Fruit fly (Drosophila melanogaster) whole organism, embryonic: ENCODE results near the gene CG4456.
A peak's percentile ranks its signal among the peaks of the same experiment; 100 is the strongest.

Source experiments
- CG1024 ChIP-seq: fragments of 200-800 bp; sonication (Bioruptor generic); IDR thresholded peaks from 2 replicates; pipeline ENCODE4 v1.3.6; 2022; ENCODE audit warnings: missing biosample characterization, missing genetic modification characterization
- CG10431 ChIP-seq: fragments of 200-800 bp; sonication (Bioruptor generic); optimal IDR thresholded peaks from 3 replicates; lab custom pipeline; 2018; ENCODE audit warnings: missing biosample characterization, mild to moderate bottlenecking, missing genetic modification characterization
- CG10543 ChIP-seq: fragments of 200-800 bp; sonication (Bioruptor generic); optimal IDR thresholded peaks from 3 replicates; lab custom pipeline; 2017; ENCODE audit warnings: missing biosample characterization, mild to moderate bottlenecking, missing genetic modification characterization, moderate library complexity
- CG11696 ChIP-seq: fragments of 200-800 bp; sonication (Bioruptor generic); IDR thresholded peaks from 2 replicates; pipeline ENCODE4 v1.3.6; 2022; ENCODE audit warnings: missing biosample characterization, missing genetic modification characterization
- CG1233 ChIP-seq: fragments of 200-800 bp; sonication (Bioruptor generic); optimal IDR thresholded peaks from 4 replicates; lab custom pipeline; 2018; ENCODE audit warnings: missing biosample characterization, mild to moderate bottlenecking, missing genetic modification characterization
- CG14667 ChIP-seq: fragments of 200-800 bp; sonication (Bioruptor generic); IDR thresholded peaks from 2 replicates; pipeline ENCODE4 v1.3.6; 2022; ENCODE audit warnings: missing biosample characterization, missing genetic modification characterization
- CG15479 ChIP-seq: fragments of 200-800 bp; sonication (Bioruptor generic); optimal IDR thresholded peaks from 3 replicates; lab custom pipeline; 2019; ENCODE audit warnings: missing biosample characterization, mild to moderate bottlenecking, missing genetic modification characterization, moderate library complexity
- CG15514 ChIP-seq: fragments of 200-800 bp; sonication (Bioruptor generic); optimal IDR thresholded peaks from 3 replicates; lab custom pipeline; 2017; ENCODE audit warnings: missing biosample characterization, missing genetic modification characterization, mild to moderate bottlenecking, moderate library complexity, missing genetic modification reagents
- CG16815 ChIP-seq: fragments of 200-800 bp; sonication (Bioruptor generic); optimal IDR thresholded peaks from 3 replicates; lab custom pipeline; 2017; ENCODE audit warnings: missing biosample characterization, mild to moderate bottlenecking, missing genetic modification characterization
- CG30431 ChIP-seq: fragments of 200-800 bp; sonication (Bioruptor generic); optimal IDR thresholded peaks from 2 replicates; lab custom pipeline; 2017; ENCODE audit warnings: missing biosample characterization, missing genetic modification characterization
- CG33213 ChIP-seq: fragments of 200-800 bp; sonication (Bioruptor generic); optimal IDR thresholded peaks from 3 replicates; lab custom pipeline; 2016; ENCODE audit warnings: missing biosample characterization, missing genetic modification characterization
- CG7745 ChIP-seq: fragments of 200-800 bp; sonication (Bioruptor generic); optimal IDR thresholded peaks from 2 replicates; lab custom pipeline; 2018; ENCODE audit warnings: missing biosample characterization, mild to moderate bottlenecking, missing genetic modification characterization, moderate library complexity
- CG8290 ChIP-seq, 3 experiments: fragments of 200-800 bp; sonication (Bioruptor generic); optimal IDR thresholded peaks; 2 replicates each; lab custom pipeline; 2016 to 2019; ENCODE audit warnings: missing biosample characterization in 3 of 3, missing genetic modification characterization in 3 of 3, mild to moderate bottlenecking in 2 of 3, moderate library complexity in 1 of 3
- Doc2 ChIP-seq: fragments of 200-800 bp; sonication (Bioruptor generic); IDR thresholded peaks from 2 replicates; pipeline ENCODE4 v1.3.6; 2022; ENCODE audit warnings: missing biosample characterization, missing genetic modification characterization
- Elba2 ChIP-seq: fragments of 200-800 bp; sonication (Bioruptor generic); optimal IDR thresholded peaks from 3 replicates; lab custom pipeline; 2016; ENCODE audit warnings: missing biosample characterization, missing genetic modification characterization
- HLH4C ChIP-seq: fragments of 200-800 bp; sonication (Bioruptor generic); IDR thresholded peaks from 3 replicates; pipeline ENCODE4 v1.3.6; 2022; ENCODE audit warnings: missing biosample characterization, missing genetic modification characterization; ENCODE audit not compliant: partially characterized antibody
- HmgZ ChIP-seq: fragments of 200-800 bp; sonication (Bioruptor generic); optimal IDR thresholded peaks from 2 replicates; lab custom pipeline; 2018; ENCODE audit warnings: missing biosample characterization, mild to moderate bottlenecking, missing genetic modification characterization
- Hmx ChIP-seq: fragments of 200-800 bp; sonication (Bioruptor generic); optimal IDR thresholded peaks from 2 replicates; lab custom pipeline; 2016; ENCODE audit warnings: missing biosample characterization, missing genetic modification characterization
- Mad ChIP-seq: fragments of 200-800 bp; sonication (Bioruptor generic); optimal IDR thresholded peaks from 2 replicates; lab custom pipeline; 2016; ENCODE audit warnings: missing biosample characterization, missing genetic modification characterization
- Opbp ChIP-seq: fragments of 200-800 bp; sonication (Bioruptor generic); IDR thresholded peaks from 3 replicates; pipeline ENCODE4 v1.3.6; 2022; ENCODE audit warnings: missing biosample characterization, missing genetic modification characterization; ENCODE audit not compliant: partially characterized antibody
- Stat92E ChIP-seq, 3 experiments: fragments of >200 bp in 2 of 3; fragments of 200-800 bp in 1 of 3; sonication (Bioruptor generic) in 1 of 3; optimal IDR thresholded peaks; 2 replicates each; lab custom pipeline; 2017 to 2019; ENCODE audit warnings: missing biosample characterization in 3 of 3, missing genetic modification characterization in 3 of 3, mild to moderate bottlenecking in 1 of 3, moderate library complexity in 1 of 3
- Vsx1 ChIP-seq: fragments of 200-800 bp; sonication (Bioruptor generic); optimal IDR thresholded peaks from 2 replicates; lab custom pipeline; 2017; ENCODE audit warnings: missing biosample characterization, mild to moderate bottlenecking, missing genetic modification characterization, missing genetic modification reagents
- Xrp1 ChIP-seq: fragments of 200-800 bp; sonication (Bioruptor generic); IDR thresholded peaks from 2 replicates; pipeline ENCODE4 v1.3.6; 2022; ENCODE audit warnings: missing biosample characterization, missing genetic modification characterization
- ash1 ChIP-seq: fragments of 200-800 bp; sonication (Bioruptor generic); optimal IDR thresholded peaks from 2 replicates; lab custom pipeline; 2018; ENCODE audit warnings: missing biosample characterization, mild to moderate bottlenecking, missing genetic modification characterization
- cas ChIP-seq: fragments of 200-800 bp; sonication (Bioruptor generic); IDR thresholded peaks from 2 replicates; pipeline ENCODE4 v1.3.6; 2022; ENCODE audit warnings: missing biosample characterization, missing genetic modification characterization
- corto ChIP-seq: fragments of 200-800 bp; sonication (Bioruptor generic); optimal IDR thresholded peaks from 2 replicates; lab custom pipeline; 2016; ENCODE audit warnings: missing biosample characterization, mild to moderate bottlenecking, missing genetic modification characterization, moderate library complexity
- crol ChIP-seq: fragments of 200-800 bp; sonication (Bioruptor generic); IDR thresholded peaks from 2 replicates; pipeline ENCODE4 v1.3.6; 2022; ENCODE audit warnings: missing biosample characterization, missing genetic modification characterization
- crp ChIP-seq, 2 experiments: fragments of 200-800 bp; sonication (Bioruptor generic); optimal IDR thresholded peaks; 2 replicates in 1 of 2; 3 replicates in 1 of 2; lab custom pipeline; 2017; ENCODE audit warnings: missing biosample characterization in 2 of 2, missing genetic modification characterization in 2 of 2, mild to moderate bottlenecking in 1 of 2, moderate library complexity in 1 of 2
- cwo ChIP-seq: fragments of 200-800 bp; sonication (Bioruptor generic); optimal IDR thresholded peaks from 3 replicates; lab custom pipeline; 2017; ENCODE audit warnings: missing biosample characterization, missing genetic modification characterization, mild to moderate bottlenecking, moderate library complexity, missing genetic modification reagents
- ems ChIP-seq: fragments of 200-800 bp; sonication (Bioruptor generic); optimal IDR thresholded peaks from 3 replicates; lab custom pipeline; 2016; ENCODE audit warnings: missing biosample characterization, missing genetic modification characterization
- en ChIP-seq: fragments of 200-800 bp; sonication (Bioruptor generic); optimal IDR thresholded peaks from 2 replicates; lab custom pipeline; 2016; ENCODE audit warnings: missing biosample characterization, missing genetic modification characterization
- fu2 ChIP-seq: fragments of 200-800 bp; sonication (Bioruptor generic); optimal IDR thresholded peaks from 2 replicates; lab custom pipeline; 2016; ENCODE audit warnings: missing biosample characterization, missing genetic modification characterization
- ham ChIP-seq: fragments of 200-800 bp; sonication (Bioruptor generic); IDR thresholded peaks from 2 replicates; pipeline ENCODE4 v1.3.6; 2022; ENCODE audit warnings: missing biosample characterization, missing genetic modification characterization
- her ChIP-seq: fragments of 200-800 bp; sonication (Bioruptor generic); optimal IDR thresholded peaks from 2 replicates; lab custom pipeline; 2016; ENCODE audit warnings: missing biosample characterization, missing genetic modification characterization
- inv ChIP-seq: fragments of 200-800 bp; sonication (Bioruptor generic); IDR thresholded peaks from 2 replicates; pipeline ENCODE4 v1.3.6; 2022; ENCODE audit warnings: missing biosample characterization, missing genetic modification characterization; ENCODE audit not compliant: partially characterized antibody
- knrl ChIP-seq: fragments of 200-800 bp; sonication (Bioruptor generic); IDR thresholded peaks from 3 replicates; pipeline ENCODE4 v1.3.6; 2022; ENCODE audit warnings: missing biosample characterization, missing genetic modification characterization; ENCODE audit not compliant: partially characterized antibody
- nau ChIP-seq: fragments of 200-800 bp; sonication (Bioruptor generic); optimal IDR thresholded peaks from 3 replicates; lab custom pipeline; 2017; ENCODE audit warnings: missing biosample characterization, mild to moderate bottlenecking, missing genetic modification characterization, missing genetic modification reagents
- nerfin-2 ChIP-seq: fragments of 200-800 bp; sonication (Bioruptor generic); IDR thresholded peaks from 2 replicates; pipeline ENCODE4 v1.3.6; 2022; ENCODE audit warnings: missing biosample characterization, missing genetic modification characterization; ENCODE audit not compliant: partially characterized antibody
- phol ChIP-seq: fragments of 200-800 bp; sonication (Bioruptor generic); optimal IDR thresholded peaks from 3 replicates; lab custom pipeline; 2018; ENCODE audit warnings: missing biosample characterization, mild to moderate bottlenecking, missing genetic modification characterization, moderate library complexity
- repo ChIP-seq: fragments of 200-800 bp; sonication (Bioruptor generic); optimal IDR thresholded peaks from 2 replicates; lab custom pipeline; 2016; ENCODE audit warnings: missing biosample characterization, missing genetic modification characterization
- sens ChIP-seq: fragments of 200-800 bp; sonication (Bioruptor generic); peaks from one replicate; lab custom pipeline; 2016; ENCODE audit warnings: missing biosample characterization, missing genetic modification characterization
- sens-2 ChIP-seq: fragments of 200-800 bp; sonication (Bioruptor generic); IDR thresholded peaks from 2 replicates; pipeline ENCODE4 v1.3.6; 2022; ENCODE audit warnings: missing biosample characterization, missing genetic modification characterization
- slbo ChIP-seq: fragments of 200-800 bp; sonication (Bioruptor generic); IDR thresholded peaks from 2 replicates; pipeline ENCODE4 v1.3.6; 2022; ENCODE audit warnings: missing biosample characterization, missing genetic modification characterization
- so ChIP-seq: fragments of 200-800 bp; sonication (Bioruptor generic); IDR thresholded peaks from 3 replicates; pipeline ENCODE4 v1.3.6; 2022; ENCODE audit warnings: missing biosample characterization, missing genetic modification characterization
- sob ChIP-seq: fragments of 200-800 bp; sonication (Bioruptor generic); IDR thresholded peaks from 2 replicates; pipeline ENCODE4 v1.3.6; 2022; ENCODE audit warnings: missing biosample characterization, missing genetic modification characterization
- toy ChIP-seq: fragments of 200-800 bp; sonication (Bioruptor generic); IDR thresholded peaks from 2 replicates; pipeline ENCODE4 v1.3.6; 2022; ENCODE audit warnings: missing biosample characterization, missing genetic modification characterization
- vvl ChIP-seq: fragments of 200-800 bp; sonication (Bioruptor generic); IDR thresholded peaks from 2 replicates; pipeline ENCODE4 v1.3.6; 2022; ENCODE audit warnings: missing biosample characterization, missing genetic modification characterization
- z ChIP-seq: fragments of 200-800 bp; sonication (Bioruptor generic); IDR thresholded peaks from 3 replicates; pipeline ENCODE4 v1.3.6; 2022; ENCODE audit warnings: missing biosample characterization, missing genetic modification characterization

Gene CG4456

dm6 chr3L:9402157-9402890, 29.8 kb downstream of the CG4456 start, which contains the start of gene eIF4E1 (continued):
- no peak for TF ChIP-seq en
- TF ChIP-seq CG1233 (GFP tag; lab: Kevin White, UChicago): peak; percentile 1
- peak; percentile 37 for TF ChIP-seq ems (GFP tag; lab: Kevin White, UChicago)
- no peak for TF ChIP-seq ash1 (GFP tag; lab: Kevin White, UChicago)
- no peak for TF ChIP-seq cwo (GFP tag; lab: Kevin White, UChicago)
- TF ChIP-seq phol (tag; lab: Kevin White, UChicago): peak; percentile 62
- no peak for TF ChIP-seq nau (GFP tag; lab: Kevin White, UChicago)
- TF ChIP-seq Opbp (GFP tag; lab: Robert Waterston, UW): peak; percentile 81
- TF ChIP-seq inv (GFP tag; lab: Robert Waterston, UW): peak; percentile 81
- TF ChIP-seq knrl (GFP tag; lab: Robert Waterston, UW): peak; percentile 86
- TF ChIP-seq CG8290 (GFP tag; optimal IDR thresholded peaks at IDR 0.05; lab: Kevin White, UChicago): peak; percentile 30
- peak in 1 of 2 experiments; percentile 55 for TF ChIP-seq CG8290 (tag; optimal IDR thresholded peaks at IDR 0.05; lab: Kevin White, UChicago)
- no peak for TF ChIP-seq Hmx (GFP tag; lab: Kevin White, UChicago)
- no peak for TF ChIP-seq Mad (GFP tag; lab: Kevin White, UChicago)
- TF ChIP-seq repo (GFP tag; lab: Kevin White, UChicago): no peak
- TF ChIP-seq slbo (GFP tag; lab: Robert Waterston, UW): peak; percentile 65; the same call in 1 of the 2 replicates
- peak; percentile 57 for TF ChIP-seq CG7745 (tag; lab: Kevin White, UChicago)
- TF ChIP-seq her (GFP tag; lab: Kevin White, UChicago): peak; percentile 5
- TF ChIP-seq Stat92E (GFP tag; optimal IDR thresholded peaks at IDR 0.05; lab: Kevin White, UChicago): peak in 1 of 3 experiments; percentile 58
- no peak for TF ChIP-seq CG11696 (GFP tag; lab: Robert Waterston, UW)
- peak; percentile 75 for TF ChIP-seq Elba2 (GFP tag; lab: Kevin White, UChicago)
- TF ChIP-seq HLH4C (GFP tag; lab: Robert Waterston, UW): peak; percentile 57; the same call in 2 of the 3 replicates
- TF ChIP-seq nerfin-2 (GFP tag; lab: Robert Waterston, UW): 0 out of 2 replicates have a peak, but pooled peaks have one; percentile 42
- no peak for TF ChIP-seq z (GFP tag; lab: Robert Waterston, UW)
- TF ChIP-seq CG15514: peak; percentile 68
- no peak for TF ChIP-seq cas (GFP tag; lab: Robert Waterston, UW)
- TF ChIP-seq ham (GFP tag; lab: Robert Waterston, UW): no peak
- TF ChIP-seq sens-2 (GFP tag; lab: Robert Waterston, UW): no peak
- TF ChIP-seq CG10543 (GFP tag; lab: Kevin White, UChicago): no peak
- TF ChIP-seq sens (GFP tag; lab: Kevin White, UChicago): peak; percentile 78
- TF ChIP-seq CG10431 (GFP tag; lab: Kevin White, UChicago): no peak
- TF ChIP-seq CG33213 (GFP tag; lab: Kevin White, UChicago): peak; percentile 75
- TF ChIP-seq HmgZ (tag; lab: Kevin White, UChicago): peak; percentile 42
- no peak for TF ChIP-seq Vsx1
- no peak for TF ChIP-seq crol
- no peak for TF ChIP-seq so
- peak; percentile 73 for TF ChIP-seq CG15479
- TF ChIP-seq CG1024 (GFP tag; lab: Robert Waterston, UW): no peak
- TF ChIP-seq CG16815: no peak
- no peak for TF ChIP-seq corto
- peak in 1 of 2 experiments; percentile 5 for TF ChIP-seq crp (GFP tag; optimal IDR thresholded peaks at IDR 0.05; lab: Kevin White, UChicago)
- peak; percentile 41 for TF ChIP-seq sob
- TF ChIP-seq Xrp1 (GFP tag; lab: Robert Waterston, UW): no peak
- no peak for TF ChIP-seq toy (GFP tag; lab: Robert Waterston, UW)
- TF ChIP-seq vvl (GFP tag; lab: Robert Waterston, UW): peak; percentile 4; the same call in 1 of the 2 replicates
- no peak for TF ChIP-seq Doc2 (GFP tag; lab: Robert Waterston, UW)
- no peak for TF ChIP-seq CG14667 (GFP tag; lab: Robert Waterston, UW)
- no peak for TF ChIP-seq CG30431 (GFP tag; lab: Kevin White, UChicago)
- no peak for TF ChIP-seq fu2 (GFP tag; lab: Kevin White, UChicago)
